Worm (Caenorhabditis elegans) whole organism, L4/young adult: Measurements from ENCODE around the gene srh-141.

Source experiments
- dao-5 ChIP-seq: sonication (generic microtip); optimal IDR thresholded peaks from 2 replicates; lab custom pipeline; 2016; ENCODE audit warnings: missing genotype, missing genetic modification characterization, moderate library complexity, missing compliant biosample characterization
- him-1 ChIP-seq: sonication (generic microtip); optimal IDR thresholded peaks from 2 replicates; lab custom pipeline; 2016; ENCODE audit warnings: missing genotype, missing genetic modification reagents, missing genetic modification characterization, missing compliant biosample characterization

DNA sequence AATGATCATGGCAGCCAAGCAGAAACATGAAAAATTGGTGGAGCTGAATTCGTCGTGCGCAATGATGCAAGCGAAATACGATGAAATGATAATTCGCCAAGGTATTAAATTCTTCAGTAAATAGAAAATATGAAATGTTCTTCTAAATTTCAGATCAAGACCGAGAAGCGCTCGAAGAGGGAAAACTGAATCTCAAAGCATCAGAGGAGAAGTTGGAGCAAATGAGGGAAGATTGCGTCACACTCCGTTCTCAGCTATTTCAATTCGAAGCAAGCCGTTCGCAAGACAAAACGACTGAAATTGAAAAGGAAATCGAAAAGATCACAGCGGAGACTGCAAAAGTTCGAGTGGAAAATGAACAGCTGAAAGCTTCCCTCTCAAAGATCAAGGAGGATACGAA is 37.4 kb upstream of the srh-141 start:
- TF ChIP-seq dao-5 = no peak
- no peak for TF ChIP-seq him-1 (tag; lab: Kevin White, UChicago)
